Fruit fly (Drosophila melanogaster): ENCODE data around the gene CG14304.

- no peak for TF ChIP-seq pan (optimal IDR thresholded peaks at IDR 0.05)
- TF ChIP-seq CG8478 (optimal IDR thresholded peaks at IDR 0.05), result no peak
- TF ChIP-seq Dll (optimal IDR thresholded peaks at IDR 0.05), result no peak
- TF ChIP-seq EcR (GFP tag; optimal IDR thresholded peaks at IDR 0.05), result no peak
Measured at dm6 chr3R:18621230-18621629, at the start of gene CG14304.
